Worm (Caenorhabditis elegans) whole organism, L4 larva: ENCODE results near the gene C05D9.7.

Source experiments
- Y5F2A.4 ChIP-seq: fragments of 200-800 bp; sonication (Bioruptor generic); optimal IDR thresholded peaks from 2 replicates; lab custom pipeline; 2018; ENCODE audit warnings: mild to moderate bottlenecking, missing genetic modification characterization, missing compliant biosample characterization
- Y75B8A.6 ChIP-seq: fragments of 200-800 bp; sonication (Bioruptor generic); IDR thresholded peaks from 2 replicates; pipeline ENCODE4 v1.3.6; 2022; ENCODE audit warnings: missing genetic modification reagents, missing genetic modification characterization, missing compliant biosample characterization
- ZK337.2 ChIP-seq: fragments of 200-800 bp; sonication (Bioruptor generic); IDR thresholded peaks from 2 replicates; pipeline ENCODE4 v1.3.6; 2022; ENCODE audit warnings: missing genetic modification reagents, missing genetic modification characterization, missing compliant biosample characterization
- aly-2 ChIP-seq: sonication (generic microtip); optimal IDR thresholded peaks from 2 replicates; lab custom pipeline; 2018; ENCODE audit warnings: missing biosample characterization, missing genetic modification characterization
- ama-1 ChIP-seq: fragments of 150-350 bp; optimal IDR thresholded peaks from 2 replicates; lab custom pipeline; 2014; ENCODE audit warnings: inconsistent platforms, mixed read lengths
- ceh-32 ChIP-seq: sonication (generic microtip); optimal IDR thresholded peaks from 2 replicates; lab custom pipeline; 2016; ENCODE audit warnings: mild to moderate bottlenecking, missing genetic modification characterization, missing compliant biosample characterization; ENCODE audit not compliant: poor library complexity
- ceh-82 ChIP-seq: sonication (generic microtip); optimal IDR thresholded peaks from 2 replicates; lab custom pipeline; 2017; ENCODE audit warnings: missing biosample characterization, missing genetic modification characterization
- ces-1 ChIP-seq: fragments of 150-350 bp; sonication (generic microtip); optimal IDR thresholded peaks from 4 replicates; lab custom pipeline; 2014; ENCODE audit warnings: missing biosample characterization, missing genetic modification reagents, missing genetic modification characterization
- cey-2 ChIP-seq: sonication (generic microtip); optimal IDR thresholded peaks from 3 replicates; lab custom pipeline; 2017; ENCODE audit warnings: missing genetic modification characterization, mild to moderate bottlenecking, missing compliant biosample characterization, antibody characterized with exemption, borderline replicate concordance; ENCODE audit not compliant: insufficient read depth
- daf-16 ChIP-seq, 3 experiments: sonication (generic microtip); optimal IDR thresholded peaks; 2 replicates each; lab custom pipeline; 2016 to 2017; ENCODE audit warnings: missing genetic modification characterization in 3 of 3, missing genetic modification reagents in 3 of 3, mild to moderate bottlenecking in 2 of 3, missing compliant biosample characterization in 2 of 3, missing biosample characterization in 1 of 3, moderate library complexity in 1 of 3
- daf-19 ChIP-seq: fragments of 200-800 bp; sonication (Bioruptor generic); conservative IDR thresholded peaks from 2 replicates; pipeline ENCODE4 v1.3.6; 2022; ENCODE audit warnings: missing genetic modification characterization, missing compliant biosample characterization
- daf-8 ChIP-seq: fragments of 200-800 bp; sonication (Bioruptor generic); IDR thresholded peaks from 2 replicates; pipeline ENCODE4 v1.3.6; 2022; ENCODE audit warnings: missing genetic modification characterization, missing compliant biosample characterization
- dmd-6 ChIP-seq: fragments of 200-800 bp; sonication (Bioruptor generic); IDR thresholded peaks from 2 replicates; pipeline ENCODE4 v1.3.6; 2022; ENCODE audit warnings: missing genetic modification reagents, missing genetic modification characterization, missing compliant biosample characterization
- dve-1 ChIP-seq: sonication (generic microtip); optimal IDR thresholded peaks from 2 replicates; lab custom pipeline; 2017; ENCODE audit warnings: antibody characterized with exemption, mild to moderate bottlenecking, missing genetic modification characterization, missing compliant biosample characterization; ENCODE audit not compliant: insufficient read depth
- egl-27 ChIP-seq: sonication (generic microtip); optimal IDR thresholded peaks from 3 replicates; lab custom pipeline; 2017; ENCODE audit warnings: missing biosample characterization, missing genetic modification reagents, missing genetic modification characterization
- fkh-10 ChIP-seq: fragments of 150-350 bp; optimal IDR thresholded peaks from 2 replicates; lab custom pipeline; 2014; ENCODE audit warnings: missing biosample characterization, missing genetic modification reagents, missing genetic modification characterization
- fos-1 ChIP-seq: fragments of 150-350 bp; optimal IDR thresholded peaks from 2 replicates; lab custom pipeline; 2014; ENCODE audit warnings: missing biosample characterization, missing genetic modification characterization
- hif-1 ChIP-seq, 2 experiments: sonication (generic microtip); optimal IDR thresholded peaks; 2 replicates each; lab custom pipeline; 2016 to 2017; ENCODE audit warnings: missing compliant biosample characterization in 2 of 2, missing genetic modification characterization in 2 of 2, missing genetic modification reagents in 2 of 2, missing genotype in 2 of 2, mild to moderate bottlenecking in 1 of 2
- lin-29 ChIP-seq: fragments of 200-800 bp; sonication (Bioruptor generic); IDR thresholded peaks from 2 replicates; pipeline ENCODE4 v1.3.6; 2022; ENCODE audit warnings: missing genetic modification reagents, missing genetic modification characterization, missing compliant biosample characterization
- lin-39 ChIP-seq: fragments of 150-350 bp; optimal IDR thresholded peaks from 2 replicates; lab custom pipeline; 2014; ENCODE audit warnings: missing biosample characterization, missing genetic modification reagents, missing genetic modification characterization
- mep-1 ChIP-seq: fragments of 150-350 bp; sonication (generic microtip); optimal IDR thresholded peaks from 3 replicates; lab custom pipeline; 2014; ENCODE audit warnings: missing biosample characterization, missing genetic modification characterization
- mxl-2 ChIP-seq: fragments of 200-800 bp; sonication (Bioruptor generic); conservative IDR thresholded peaks from 2 replicates; pipeline ENCODE4 v1.3.6; 2022; ENCODE audit warnings: missing genetic modification reagents, missing genetic modification characterization, missing compliant biosample characterization
- nhr-10 ChIP-seq: fragments of 150-350 bp; optimal IDR thresholded peaks from 2 replicates; lab custom pipeline; 2014; ENCODE audit warnings: missing biosample characterization, missing genetic modification characterization
- nhr-237 ChIP-seq: sonication (generic microtip); optimal IDR thresholded peaks from 2 replicates; lab custom pipeline; 2017; ENCODE audit warnings: missing biosample characterization, missing genetic modification characterization
- nhr-28 ChIP-seq: fragments of 150-350 bp; optimal IDR thresholded peaks from 2 replicates; lab custom pipeline; 2014; ENCODE audit warnings: missing biosample characterization, missing genetic modification characterization
- pha-4 ChIP-seq, 2 experiments: fragments of 150-350 bp in 1 of 2; fragments of 200-800 bp in 1 of 2; sonication (Bioruptor generic) in 1 of 2; IDR thresholded peaks in 1 of 2; optimal IDR thresholded peaks in 1 of 2; 2 replicates each; pipeline versions ENCODE4 v1.3.6 to Lab custom; 2014 to 2022; ENCODE audit warnings: missing genetic modification characterization in 2 of 2, missing genetic modification reagents in 2 of 2, missing biosample characterization in 1 of 2, missing compliant biosample characterization in 1 of 2
- php-3 ChIP-seq: fragments of 200-800 bp; sonication (Bioruptor generic); IDR thresholded peaks from 2 replicates; pipeline ENCODE4 v1.3.6; 2022; ENCODE audit warnings: missing genetic modification reagents, missing genetic modification characterization, missing compliant biosample characterization
- pqm-1 ChIP-seq: sonication (generic microtip); optimal IDR thresholded peaks from 2 replicates; lab custom pipeline; 2017; ENCODE audit warnings: missing biosample characterization, missing genetic modification characterization
- rbr-2 ChIP-seq: sonication (generic microtip); optimal IDR thresholded peaks from 2 replicates; lab custom pipeline; 2016; ENCODE audit warnings: missing genotype, missing genetic modification characterization, missing compliant biosample characterization
- spr-1 ChIP-seq: sonication (generic microtip); optimal IDR thresholded peaks from 2 replicates; lab custom pipeline; 2016; ENCODE audit warnings: mild to moderate bottlenecking, missing genetic modification characterization, missing compliant biosample characterization
- tra-1 ChIP-seq: fragments of 200-800 bp; sonication (Bioruptor generic); IDR thresholded peaks from 2 replicates; pipeline ENCODE4 v1.3.6; 2022; ENCODE audit warnings: missing genetic modification reagents, missing genetic modification characterization, missing compliant biosample characterization
- unc-62 ChIP-seq, 3 experiments: fragments of 150-350 bp in 1 of 3; sonication (generic microtip); optimal IDR thresholded peaks in 2 of 3; peaks in 1 of 3; 1 replicate in 1 of 3; 2 replicates in 2 of 3; lab custom pipeline; 2014 to 2017; ENCODE audit warnings: missing biosample characterization in 3 of 3, missing genetic modification characterization in 3 of 3, missing genetic modification reagents in 3 of 3, missing genotype in 1 of 3
- vab-7 ChIP-seq: fragments of 200-800 bp; sonication (Bioruptor generic); IDR thresholded peaks from 2 replicates; pipeline ENCODE4 v1.3.6; 2022; ENCODE audit warnings: missing genetic modification reagents, missing genetic modification characterization, missing compliant biosample characterization
- zag-1 ChIP-seq: fragments of 150-350 bp; optimal IDR thresholded peaks from 2 replicates; lab custom pipeline; 2014; ENCODE audit warnings: missing biosample characterization, missing genetic modification characterization
- ztf-7 ChIP-seq: fragments of 150-350 bp; optimal IDR thresholded peaks from 2 replicates; lab custom pipeline; 2014; ENCODE audit warnings: missing biosample characterization, missing genetic modification characterization

C05D9.7 gene

ce11 chrX:1119305-1119704 lies at the start of gene C05D9.7:
Gene C05D9.7, minus strand, starts transcription at chrX:1119405.
- TF ChIP-seq lin-39 (tag; lab: Kevin White, UChicago), result no peak
- TF ChIP-seq dve-1 (tag; lab: Kevin White, UChicago), result no peak
- TF ChIP-seq mxl-2 (GFP tag; lab: Robert Waterston, UW), result no peak
- TF ChIP-seq nhr-237, result no peak

- TF ChIP-seq lin-29 (GFP tag; lab: Robert Waterston, UW), result no peak
- TF ChIP-seq nhr-10 (tag; lab: Kevin White, UChicago), result no peak
These were observed 48.0 kb upstream of the C05D9.7 start for ce11 chrX:1167234-1167633.

ce11 chrX:1162019-1162418 lies 42.8 kb upstream of the C05D9.7 start, which contains the start of gene tmc-1:
Gene tmc-1, plus strand, starts transcription at chrX:1162207.
- TF ChIP-seq zag-1 (no peak), unc-62 (GFP tag; optimal IDR thresholded peaks at IDR 0.05 in 1 of 2; lab: Kevin White, UChicago) (peak in 1 of 2 experiments; percentile 93), unc-62 (tag; optimal IDR thresholded peaks at IDR 0.05; lab: Kevin White, UChicago) (no peak)

ce11 chrX:1154648-1155047 lies 35.4 kb upstream of the C05D9.7 start, which contains the start of gene R193.1:
Gene R193.1, plus strand, starts transcription at chrX:1154948.
- no peak for TF ChIP-seq ZK337.2 (GFP tag; lab: Robert Waterston, UW)
- TF ChIP-seq tra-1 (GFP tag; lab: Robert Waterston, UW), result no peak
- no peak for TF ChIP-seq lin-39 (tag; lab: Kevin White, UChicago)
- no peak for TF ChIP-seq Y5F2A.4 (GFP tag; lab: Kevin White, UChicago)
- no peak for TF ChIP-seq ceh-82
- TF ChIP-seq daf-8 (GFP tag; lab: Robert Waterston, UW), result no peak
- TF ChIP-seq rbr-2 (tag; lab: Kevin White, UChicago), result no peak

ce11 chrX:1148438-1148837 lies 29.2 kb upstream of the C05D9.7 start, which contains the start of the genes R193.2 and R193.6:
Gene R193.2, minus strand, starts transcription at chrX:1148585.
Gene R193.6, plus strand, starts transcription at chrX:1148787.
- TF ChIP-seq fos-1 (tag; lab: Kevin White, UChicago) (no peak), ama-1 (lab: Kevin White, UChicago) (no peak), vab-7 (GFP tag; lab: Robert Waterston, UW) (no peak), lin-39 (tag; lab: Kevin White, UChicago) (no peak), daf-8 (GFP tag; lab: Robert Waterston, UW) (no peak), daf-19 (no peak), aly-2 (no peak), ceh-32 (tag; lab: Kevin White, UChicago) (no peak), pha-4 (GFP tag; IDR thresholded peaks at IDR 0.05; lab: Robert Waterston, UW) (no peak), pha-4 (tag; optimal IDR thresholded peaks at IDR 0.05; lab: Kevin White, UChicago) (no peak), daf-16 (GFP tag; optimal IDR thresholded peaks at IDR 0.05; lab: Kevin White, UChicago) (no peak), daf-16 (tag; optimal IDR thresholded peaks at IDR 0.05; lab: Kevin White, UChicago) (peak; percentile 68), dmd-6 (GFP tag; lab: Robert Waterston, UW) (peak; percentile 63; the same call in 1 of the 2 replicates), ces-1 (GFP tag; lab: Kevin White, UChicago) (no peak), egl-27 (tag; lab: Kevin White, UChicago) (no peak), fkh-10 (no peak), spr-1 (tag; lab: Kevin White, UChicago) (no peak), php-3 (GFP tag; lab: Robert Waterston, UW) (peak; percentile 43; the same call in 1 of the 2 replicates), dve-1 (tag; lab: Kevin White, UChicago) (peak; percentile 68), pqm-1 (tag; lab: Kevin White, UChicago) (peak; percentile 85), ztf-7 (peak; percentile 97), cey-2 (tag; lab: Kevin White, UChicago) (no peak), hif-1 (tag; optimal IDR thresholded peaks at IDR 0.05; lab: Kevin White, UChicago) (no peak), nhr-28 (tag; lab: Kevin White, UChicago) (peak; percentile 79), nhr-237 (no peak), mep-1 (tag; lab: Kevin White, UChicago) (peak; percentile 44), Y75B8A.6 (no peak), ceh-82 (no peak)
